Worm (Caenorhabditis elegans): ENCODE measurements around the gene ani-2.

The ani-2 gene

DNA sequence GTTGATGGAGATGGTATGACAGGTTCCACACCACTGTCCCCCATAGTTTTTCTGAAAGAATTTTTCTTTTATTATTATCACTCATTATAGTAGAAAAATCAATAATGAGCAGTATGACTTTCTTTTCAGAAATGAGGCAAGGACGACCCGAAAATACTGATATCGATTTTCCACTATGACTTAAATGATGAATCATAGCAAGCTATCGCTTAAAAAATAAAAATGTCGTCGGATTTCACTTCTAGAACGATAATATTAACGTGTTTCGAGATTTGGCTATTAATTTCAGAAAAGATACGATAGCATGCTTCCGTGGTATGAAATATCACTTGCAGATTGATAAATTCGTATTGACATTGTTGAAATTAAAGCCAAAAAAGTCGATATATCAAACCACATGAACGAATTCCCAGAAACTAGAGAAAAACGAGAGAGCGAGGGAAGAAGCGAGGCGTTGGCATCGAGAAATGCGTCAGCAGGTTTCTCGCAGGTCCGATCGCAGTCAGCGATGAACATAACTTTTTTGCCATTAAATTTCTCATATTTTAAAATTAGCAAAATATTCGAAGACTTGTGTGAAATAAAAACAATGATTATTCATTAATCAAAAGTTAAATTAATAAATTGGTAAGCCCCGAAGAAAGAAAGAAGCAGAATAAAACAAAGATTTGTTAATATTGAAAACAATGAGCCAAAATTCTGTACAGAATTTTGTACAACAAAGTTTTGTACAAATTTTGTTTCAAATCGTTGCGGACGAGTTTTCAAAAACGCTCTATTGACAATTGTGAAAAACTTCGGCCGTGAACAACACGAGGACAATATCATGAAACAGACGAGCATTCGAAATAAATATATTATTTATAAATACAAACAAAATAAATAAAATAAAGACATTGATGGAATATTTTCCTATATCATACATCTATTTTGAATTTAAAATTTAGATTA is 9.5 kb downstream of the ani-2 start, which contains the start of gene C32D5.11:
TSS of gene C32D5.11 (minus strand) at position 51 of the 951 bp plus-strand sequence.
- TF ChIP-seq nhr-28 (tag; optimal IDR thresholded peaks at IDR 0.05) (no peak), pqm-1 (tag; optimal IDR thresholded peaks at IDR 0.05) (peak; percentile 65), nhr-77 (tag; optimal IDR thresholded peaks at IDR 0.05) (no peak), elt-1 (tag; optimal IDR thresholded peaks at IDR 0.05) (peak; percentile 49), fkh-10 (GFP tag; optimal IDR thresholded peaks at IDR 0.05) (no peak), nfya-1 (tag; optimal IDR thresholded peaks at IDR 0.05; ENCODE audit: insufficient read depth) (peak; percentile 78), eor-1 (tag; optimal IDR thresholded peaks at IDR 0.05) (no peak), R02D3.7 (tag; optimal IDR thresholded peaks at IDR 0.05) (no peak), elt-3 (tag; optimal IDR thresholded peaks at IDR 0.05) (no peak), mdl-1 (tag; optimal IDR thresholded peaks at IDR 0.05) (no peak), fos-1 (tag; optimal IDR thresholded peaks at IDR 0.05) (no peak), unc-62 (GFP tag; optimal IDR thresholded peaks at IDR 0.05) (no peak), skn-1 (tag; optimal IDR thresholded peaks at IDR 0.05) (peak; percentile 35), nhr-43 (tag; optimal IDR thresholded peaks at IDR 0.05; ENCODE audit: poor library complexity, severe bottlenecking) (peak; percentile 36), lsy-12 (tag; optimal IDR thresholded peaks at IDR 0.05) (peak; percentile 74), nhr-237 (tag; optimal IDR thresholded peaks at IDR 0.05) (no peak), aly-2 (tag; optimal IDR thresholded peaks at IDR 0.05) (no peak), sea-2 (GFP tag; optimal IDR thresholded peaks at IDR 0.05) (no peak), mml-1 (tag; optimal IDR thresholded peaks at IDR 0.05) (no peak), ceh-28 (tag; optimal IDR thresholded peaks at IDR 0.05) (peak; percentile 11), ceh-82 (tag; optimal IDR thresholded peaks at IDR 0.05) (no peak), ztf-11 (tag; optimal IDR thresholded peaks at IDR 0.05) (no peak), egl-27 (tag; optimal IDR thresholded peaks at IDR 0.05) (no peak), nhr-25 (tag; optimal IDR thresholded peaks at IDR 0.05) (peak; percentile 50), nhr-23 (tag; optimal IDR thresholded peaks at IDR 0.05) (peak; percentile 79), unc-39 (tag; optimal IDR thresholded peaks at IDR 0.05) (no peak), ztf-4 (tag; optimal IDR thresholded peaks at IDR 0.05) (no peak), fkh-2 (tag; optimal IDR thresholded peaks at IDR 0.05) (no peak), nhr-67 (tag; optimal IDR thresholded peaks at IDR 0.05) (no peak), elt-2 (tag; optimal IDR thresholded peaks at IDR 0.05) (peak; percentile 35), ceh-16 (tag; optimal IDR thresholded peaks at IDR 0.05) (no peak), zag-1 (tag; optimal IDR thresholded peaks at IDR 0.05) (no peak), daf-12 (tag; optimal IDR thresholded peaks at IDR 0.05) (no peak), ZK546.5 (tag; optimal IDR thresholded peaks at IDR 0.05) (no peak), lin-15B (tag; optimal IDR thresholded peaks at IDR 0.05) (peak; percentile 78), ceh-9 (tag; optimal IDR thresholded peaks at IDR 0.05) (no peak), pha-4 (tag; optimal IDR thresholded peaks at IDR 0.05) (peak; percentile 72), tbx-2 (tag; optimal IDR thresholded peaks at IDR 0.05) (peak; percentile 27), nhr-76 (tag; optimal IDR thresholded peaks at IDR 0.05) (no peak), egl-5 (tag; optimal IDR thresholded peaks at IDR 0.05) (no peak), ama-1 (optimal IDR thresholded peaks at IDR 0.05) (no peak), lin-39 (tag; optimal IDR thresholded peaks at IDR 0.05) (peak; percentile 84), snpc-4 (tag; optimal IDR thresholded peaks at IDR 0.05) (peak; percentile 88), nhr-12 (tag; optimal IDR thresholded peaks at IDR 0.05) (no peak), hmg-11 (tag; optimal IDR thresholded peaks at IDR 0.05) (peak; percentile 43), nhr-11 (tag; optimal IDR thresholded peaks at IDR 0.05) (peak; percentile 24), jun-1 (tag; optimal IDR thresholded peaks at IDR 0.05) (no peak)

Data from whole organism, L3 larva.